Fruit fly (Drosophila melanogaster): ENCODE results near the gene pll.

The pll gene

DNA sequence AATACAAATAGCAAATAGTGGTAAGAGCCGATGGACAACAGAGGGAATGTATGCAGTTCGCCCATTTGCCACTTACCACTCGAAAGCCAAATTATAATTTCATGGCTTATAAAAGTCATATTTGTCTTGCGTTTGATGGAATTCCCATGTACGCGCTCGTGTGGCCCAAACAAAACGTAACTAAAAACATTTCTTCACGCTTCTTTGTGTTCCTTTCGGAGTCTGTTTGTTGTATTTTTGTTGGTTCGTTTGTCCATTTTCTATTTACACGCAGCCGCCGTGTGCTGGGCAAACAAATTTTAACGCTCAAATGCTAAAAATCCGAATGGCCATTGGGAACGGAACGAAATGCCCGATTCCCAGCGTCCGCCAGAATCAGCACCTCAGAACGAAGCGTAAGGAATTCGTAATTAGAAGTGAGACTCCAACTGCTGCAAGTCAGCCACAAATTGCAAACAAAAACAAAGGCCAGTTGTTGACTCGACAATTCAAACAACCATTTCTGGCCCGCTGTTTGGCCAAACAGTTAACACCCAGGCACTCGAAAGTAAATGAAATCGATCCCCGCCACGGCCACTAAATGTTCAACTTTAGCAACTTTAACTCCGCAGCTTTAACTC lies 44.1 kb downstream of the pll start (continued):
- no peak for TF ChIP-seq CG17186 (GFP tag; optimal IDR thresholded peaks at IDR 0.05)
- no peak for TF ChIP-seq hb (GFP tag; IDR thresholded peaks at IDR 0.05; ENCODE audit: partially characterized antibody)
- TF ChIP-seq HmgD (GFP tag; optimal IDR thresholded peaks at IDR 0.05) = no peak
- TF ChIP-seq CG18599 (GFP tag; optimal IDR thresholded peaks at IDR 0.05) = peak; percentile 40
- TF ChIP-seq Abd-B (GFP tag; optimal IDR thresholded peaks at IDR 0.05) = no peak
- peak; percentile 22 for TF ChIP-seq CG8281 (tag; optimal IDR thresholded peaks at IDR 0.05)
- TF ChIP-seq CG13123 (GFP tag; optimal IDR thresholded peaks at IDR 0.05) = no peak
- no peak for TF ChIP-seq wdn (GFP tag; IDR thresholded peaks at IDR 0.05)
- TF ChIP-seq CG5180 (GFP tag; optimal IDR thresholded peaks at IDR 0.05) = peak; percentile 49
- no peak for TF ChIP-seq CG7357 (GFP tag; IDR thresholded peaks at IDR 0.05)
- TF ChIP-seq CG11456 (GFP tag; IDR thresholded peaks at IDR 0.05) = no peak
- TF ChIP-seq Atf3 (GFP tag; optimal IDR thresholded peaks at IDR 0.05) = peak; percentile 15
- TF ChIP-seq CG15514 (GFP tag; optimal IDR thresholded peaks at IDR 0.05) = peak; percentile 12
- TF ChIP-seq CG15011 (GFP tag; optimal IDR thresholded peaks at IDR 0.05) = peak; percentile 36
- peak; percentile 72 for TF ChIP-seq CG3407 (GFP tag; optimal IDR thresholded peaks at IDR 0.05)
- TF ChIP-seq CG31365 (tag; optimal IDR thresholded peaks at IDR 0.05) = no peak
- peak; percentile 43 for TF ChIP-seq CG17568 (GFP tag; optimal IDR thresholded peaks at IDR 0.05)
- TF ChIP-seq CG6791 (GFP tag; IDR thresholded peaks at IDR 0.05; ENCODE audit: partially characterized antibody) = no peak
- TF ChIP-seq ato (GFP tag; IDR thresholded peaks at IDR 0.05; ENCODE audit: partially characterized antibody) = no peak
- TF ChIP-seq Sry-β (GFP tag; optimal IDR thresholded peaks at IDR 0.05) = no peak
- no peak for TF ChIP-seq jumu (GFP tag; optimal IDR thresholded peaks at IDR 0.05)
- no peak for TF ChIP-seq CG42726 (GFP tag; IDR thresholded peaks at IDR 0.05; ENCODE audit: partially characterized antibody)
- TF ChIP-seq her (GFP tag; optimal IDR thresholded peaks at IDR 0.05) = peak; percentile 49
- TF ChIP-seq otp (GFP tag; IDR thresholded peaks at IDR 0.05) = peak; percentile 76; the same call in 2 of the 3 replicates
- TF ChIP-seq CG34422 (GFP tag; IDR thresholded peaks at IDR 0.05) = no peak
- TF ChIP-seq crp (GFP tag; optimal IDR thresholded peaks at IDR 0.05) = no peak
- TF ChIP-seq trh (GFP tag; optimal IDR thresholded peaks at IDR 0.05) = peak; percentile 35
- TF ChIP-seq Doc2 (GFP tag; IDR thresholded peaks at IDR 0.05) = no peak
- TF ChIP-seq CG13296 (GFP tag; optimal IDR thresholded peaks at IDR 0.05) = peak; percentile 22
- no peak for TF ChIP-seq MESR4 (GFP tag; optimal IDR thresholded peaks at IDR 0.05)
- peak; percentile 64; the same call in 1 of the 3 replicates for TF ChIP-seq zfh1 (GFP tag; IDR thresholded peaks at IDR 0.05)
- TF ChIP-seq dan (GFP tag; IDR thresholded peaks at IDR 0.05) = no peak
- TF ChIP-seq CG32772 (GFP tag; IDR thresholded peaks at IDR 0.05) = no peak
- TF ChIP-seq CG8290 (GFP tag; optimal IDR thresholded peaks at IDR 0.05) = peak; percentile 27
- TF ChIP-seq CG8290 (tag; optimal IDR thresholded peaks at IDR 0.05) = peak in 1 of 2 experiments; percentile 24
- peak; percentile 79 for TF ChIP-seq Med (GFP tag)
- peak; percentile 23 for TF ChIP-seq CG7556 (GFP tag; optimal IDR thresholded peaks at IDR 0.05)
- no peak for TF ChIP-seq CG12744 (GFP tag; optimal IDR thresholded peaks at IDR 0.05)
- TF ChIP-seq odd (GFP tag; optimal IDR thresholded peaks at IDR 0.05) = peak; percentile 57
- TF ChIP-seq tup (GFP tag; optimal IDR thresholded peaks at IDR 0.05) = peak; percentile 38
- no peak for TF ChIP-seq gro (GFP tag; optimal IDR thresholded peaks at IDR 0.05)
- TF ChIP-seq en (GFP tag; optimal IDR thresholded peaks at IDR 0.05) = peak; percentile 2
- TF ChIP-seq Fer2 (tag; optimal IDR thresholded peaks at IDR 0.05) = no peak
- TF ChIP-seq gt (GFP tag; IDR thresholded peaks at IDR 0.05) = no peak
- no peak for TF ChIP-seq Rx (GFP tag; IDR thresholded peaks at IDR 0.05)
- no peak for TF ChIP-seq psq (GFP tag; optimal IDR thresholded peaks at IDR 0.05)
- peak; percentile 19 for TF ChIP-seq CoRest (tag; optimal IDR thresholded peaks at IDR 0.05)
- no peak for TF ChIP-seq CG6683 (GFP tag; optimal IDR thresholded peaks at IDR 0.05)
- TF ChIP-seq CG14050 (GFP tag; IDR thresholded peaks at IDR 0.05) = no peak
- TF ChIP-seq CG12659 (GFP tag; optimal IDR thresholded peaks at IDR 0.05) = peak; percentile 36

Data from whole organism, embryonic.